Worm (Caenorhabditis elegans) whole organism, L1 larva: ENCODE measurements around the gene pfd-2.

Experiments used
- C04F5.9 ChIP-seq: sonication (generic microtip); optimal IDR thresholded peaks from 2 replicates; lab custom pipeline; 2016; ENCODE audit warnings: missing genetic modification characterization, missing compliant biosample characterization
- efl-1 ChIP-seq, 4 experiments: fragments of 150-350 bp; optimal IDR thresholded peaks in 3 of 4; peaks in 1 of 4; 1 replicate in 1 of 4; 2 replicates in 3 of 4; lab custom pipeline; 2014; ENCODE audit warnings: missing biosample characterization in 2 of 4, missing genetic modification characterization in 2 of 4, missing genetic modification reagents in 2 of 4
- lin-14 ChIP-seq: fragments of 200-800 bp; sonication (Bioruptor generic); optimal IDR thresholded peaks from 2 replicates; lab custom pipeline; 2018; ENCODE audit warnings: mild to moderate bottlenecking, missing genetic modification characterization, moderate library complexity, missing compliant biosample characterization
- snpc-4 ChIP-seq: fragments of 150-350 bp; optimal IDR thresholded peaks from 2 replicates; lab custom pipeline; 2014; ENCODE audit warnings: missing biosample characterization, missing genetic modification characterization

ce11 chrII:4276924-4277323 lies 49.6 kb upstream of the pfd-2 start:
- TF ChIP-seq C04F5.9 (no peak), lin-14 (no peak), snpc-4 (no peak), efl-1 (optimal IDR thresholded peaks at IDR 0.05; lab: Kevin White, UChicago) (no peak), efl-1 (GFP tag; optimal IDR thresholded peaks at IDR 0.05 in 1 of 2; lab: Kevin White, UChicago) (no peak)
